Worm (Caenorhabditis elegans): ENCODE results near the gene ubc-18.

DNA sequence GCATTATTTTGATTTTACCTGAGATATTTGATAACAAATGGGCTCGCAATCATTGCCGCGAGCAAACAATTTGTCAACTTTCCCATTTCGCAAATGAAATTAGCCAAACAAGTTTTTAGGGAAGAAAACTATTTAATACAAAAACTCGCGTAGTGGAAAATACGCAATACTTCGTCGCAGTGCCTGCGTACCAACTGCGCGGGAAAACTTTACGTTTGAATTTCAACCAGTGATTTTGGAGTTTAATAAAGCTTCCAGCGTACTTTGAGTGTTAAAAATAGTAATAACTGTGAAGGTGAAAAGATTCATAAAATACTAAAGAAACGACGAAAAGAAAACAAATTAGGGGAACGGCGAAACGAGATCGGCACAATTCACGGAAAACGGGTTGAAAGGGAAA lies 16.5 kb upstream of the ubc-18 start, which contains the start of gene tofu-7:
- no peak for TF ChIP-seq W03F9.2 (tag; optimal IDR thresholded peaks at IDR 0.05)
- TF ChIP-seq dao-5 (tag; optimal IDR thresholded peaks at IDR 0.05) = no peak
- TF ChIP-seq him-1 (tag; optimal IDR thresholded peaks at IDR 0.05) = no peak

All from whole organism, L4/young adult.